Fruit fly (Drosophila melanogaster): ENCODE results near the gene CG31913.

DNA sequence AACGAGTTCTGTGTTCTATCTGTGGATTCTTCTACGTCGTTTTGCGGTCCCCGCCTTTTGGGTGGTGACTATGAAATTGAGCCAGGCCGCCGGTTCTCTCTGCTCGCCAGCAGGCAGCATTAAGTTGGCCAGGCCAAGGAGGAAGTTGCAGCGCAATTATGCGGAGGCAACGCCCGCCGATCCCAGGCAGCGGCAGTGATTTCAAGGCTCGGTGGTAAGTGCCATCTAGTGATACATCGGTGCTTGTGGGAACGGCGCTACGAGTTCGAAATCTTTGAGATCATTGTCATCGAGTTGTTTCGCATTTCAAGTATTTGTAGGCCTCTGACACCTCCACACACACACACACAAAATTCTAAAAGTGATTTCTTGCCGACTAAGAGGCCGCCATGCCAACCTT lies at the start of gene CG31913:
- TF ChIP-seq CG8478 (optimal IDR thresholded peaks at IDR 0.05) (no peak), CTCF (optimal IDR thresholded peaks at IDR 0.05) (no peak)
